Fruit fly (Drosophila melanogaster) whole organism, embryonic: ENCODE results near the gene Irbp18.
A peak's percentile ranks its signal among the peaks of the same experiment; 100 is the strongest.

Source experiments
- Atf-2 ChIP-seq: fragments of 200-800 bp; sonication (Bioruptor generic); optimal IDR thresholded peaks from 2 replicates; lab custom pipeline; 2016; ENCODE audit warnings: missing biosample characterization, missing genetic modification characterization
- CG11504 ChIP-seq: fragments of 200-800 bp; sonication (Bioruptor generic); optimal IDR thresholded peaks from 3 replicates; lab custom pipeline; 2019; ENCODE audit warnings: missing biosample characterization, mild to moderate bottlenecking, missing genetic modification characterization, moderate library complexity
- CG12391 ChIP-seq: fragments of 200-800 bp; sonication (Bioruptor generic); optimal IDR thresholded peaks from 3 replicates; lab custom pipeline; 2018; ENCODE audit warnings: missing biosample characterization, mild to moderate bottlenecking, missing genetic modification characterization, moderate library complexity
- CG15479 ChIP-seq: fragments of 200-800 bp; sonication (Bioruptor generic); optimal IDR thresholded peaks from 3 replicates; lab custom pipeline; 2019; ENCODE audit warnings: missing biosample characterization, mild to moderate bottlenecking, missing genetic modification characterization, moderate library complexity
- CG15514 ChIP-seq: fragments of 200-800 bp; sonication (Bioruptor generic); optimal IDR thresholded peaks from 3 replicates; lab custom pipeline; 2017; ENCODE audit warnings: missing biosample characterization, missing genetic modification characterization, mild to moderate bottlenecking, moderate library complexity, missing genetic modification reagents
- CG17359 ChIP-seq: fragments of 200-800 bp; sonication (Bioruptor generic); optimal IDR thresholded peaks from 3 replicates; lab custom pipeline; 2018; ENCODE audit warnings: missing biosample characterization, mild to moderate bottlenecking, missing genetic modification characterization, moderate library complexity
- CG17829 ChIP-seq: fragments of 200-800 bp; optimal IDR thresholded peaks from 2 replicates; lab custom pipeline; 2019; ENCODE audit warnings: missing biosample characterization, mild to moderate bottlenecking, missing genetic modification characterization, moderate library complexity
- CG2120 ChIP-seq: fragments of 200-800 bp; sonication (Bioruptor generic); optimal IDR thresholded peaks from 3 replicates; lab custom pipeline; 2016; ENCODE audit warnings: missing biosample characterization, missing genetic modification characterization
- CG2202 ChIP-seq: fragments of 200-800 bp; sonication (Bioruptor generic); optimal IDR thresholded peaks from 2 replicates; lab custom pipeline; 2018; ENCODE audit warnings: missing biosample characterization, mild to moderate bottlenecking, missing genetic modification characterization
- CG31365 ChIP-seq: fragments of 200-800 bp; sonication (Bioruptor generic); optimal IDR thresholded peaks from 2 replicates; lab custom pipeline; 2018; ENCODE audit warnings: missing biosample characterization, mild to moderate bottlenecking, missing genetic modification characterization
- CG32772 ChIP-seq: fragments of 200-800 bp; sonication (Bioruptor generic); IDR thresholded peaks from 2 replicates; pipeline ENCODE4 v1.3.6; 2022; ENCODE audit warnings: missing biosample characterization, missing genetic modification characterization
- CG4617 ChIP-seq: fragments of 200-800 bp; sonication (Bioruptor generic); optimal IDR thresholded peaks from 3 replicates; lab custom pipeline; 2016; ENCODE audit warnings: missing biosample characterization, missing genetic modification characterization, borderline replicate concordance
- CG7745 ChIP-seq: fragments of 200-800 bp; sonication (Bioruptor generic); optimal IDR thresholded peaks from 2 replicates; lab custom pipeline; 2018; ENCODE audit warnings: missing biosample characterization, mild to moderate bottlenecking, missing genetic modification characterization, moderate library complexity
- CG8359 ChIP-seq: fragments of 200-800 bp; sonication (Bioruptor generic); optimal IDR thresholded peaks from 2 replicates; lab custom pipeline; 2017; ENCODE audit warnings: missing biosample characterization, mild to moderate bottlenecking, missing genetic modification characterization, borderline replicate concordance
- CG9797 ChIP-seq: fragments of 200-800 bp; sonication (Bioruptor generic); optimal IDR thresholded peaks from 3 replicates; lab custom pipeline; 2018; ENCODE audit warnings: missing biosample characterization, mild to moderate bottlenecking, missing genetic modification characterization
- CHES-1-like ChIP-seq: fragments of 200-800 bp; sonication (Bioruptor generic); optimal IDR thresholded peaks from 2 replicates; lab custom pipeline; 2016; ENCODE audit warnings: missing biosample characterization, missing genetic modification characterization
- Camta ChIP-seq: fragments of 200-800 bp; sonication (Bioruptor generic); optimal IDR thresholded peaks from 2 replicates; lab custom pipeline; 2016; ENCODE audit warnings: missing biosample characterization, missing genetic modification characterization
- Chrac-16 ChIP-seq: fragments of 200-800 bp; sonication (Bioruptor generic); optimal IDR thresholded peaks from 3 replicates; lab custom pipeline; 2016; ENCODE audit warnings: missing biosample characterization, missing genetic modification characterization
- CkIIα-i1 ChIP-seq: fragments of 200-800 bp; sonication (Bioruptor generic); IDR thresholded peaks from 2 replicates; pipeline ENCODE4 v1.3.6; 2022; ENCODE audit warnings: missing biosample characterization, missing genetic modification characterization
- Dek ChIP-seq: fragments of 200-800 bp; sonication (Bioruptor generic); optimal IDR thresholded peaks from 3 replicates; lab custom pipeline; 2019; ENCODE audit warnings: missing biosample characterization, mild to moderate bottlenecking, missing genetic modification characterization, moderate library complexity
- Dll ChIP-seq: fragments of 200-800 bp; sonication (Bioruptor generic); IDR thresholded peaks from 4 replicates; pipeline ENCODE4 v1.3.6; 2022; ENCODE audit warnings: missing biosample characterization, missing genetic modification characterization; ENCODE audit not compliant: partially characterized antibody
- Doc2 ChIP-seq: fragments of 200-800 bp; sonication (Bioruptor generic); IDR thresholded peaks from 2 replicates; pipeline ENCODE4 v1.3.6; 2022; ENCODE audit warnings: missing biosample characterization, missing genetic modification characterization
- Doc3 ChIP-seq: fragments of 200-800 bp; sonication (Bioruptor generic); IDR thresholded peaks from 3 replicates; pipeline ENCODE4 v1.3.6; 2022; ENCODE audit warnings: missing biosample characterization, missing genetic modification characterization; ENCODE audit not compliant: partially characterized antibody
- Drgx ChIP-seq: fragments of 200-800 bp; sonication (Bioruptor generic); IDR thresholded peaks from 2 replicates; pipeline ENCODE4 v1.3.6; 2022; ENCODE audit warnings: missing biosample characterization, missing genetic modification characterization
- E2f2 ChIP-seq: fragments of 200-800 bp; sonication (Bioruptor generic); IDR thresholded peaks from 2 replicates; pipeline ENCODE4 v1.3.6; 2022; ENCODE audit warnings: missing biosample characterization, missing genetic modification characterization
- Nf-YC ChIP-seq: fragments of 200-800 bp; optimal IDR thresholded peaks from 3 replicates; lab custom pipeline; 2019; ENCODE audit warnings: missing biosample characterization, mild to moderate bottlenecking, missing genetic modification characterization, moderate library complexity
- Optix ChIP-seq: fragments of 200-800 bp; sonication (Bioruptor generic); IDR thresholded peaks from 3 replicates; pipeline ENCODE4 v1.3.6; 2022; ENCODE audit warnings: missing biosample characterization, missing genetic modification characterization
- PHDP ChIP-seq: fragments of 200-800 bp; sonication (Bioruptor generic); optimal IDR thresholded peaks from 3 replicates; lab custom pipeline; 2018; ENCODE audit warnings: missing biosample characterization, mild to moderate bottlenecking, missing genetic modification characterization, moderate library complexity
- Side ChIP-seq: fragments of 200-800 bp; sonication (Bioruptor generic); optimal IDR thresholded peaks from 2 replicates; lab custom pipeline; 2016; ENCODE audit warnings: missing biosample characterization, missing genetic modification characterization
- Sox100B ChIP-seq: fragments of 200-800 bp; sonication (Bioruptor generic); optimal IDR thresholded peaks from 3 replicates; lab custom pipeline; 2018; ENCODE audit warnings: missing biosample characterization, mild to moderate bottlenecking, missing genetic modification characterization
- Trl ChIP-seq, 3 experiments: fragments of >200 bp in 2 of 3; fragments of 200-800 bp in 1 of 3; sonication (Bioruptor generic) in 1 of 3; optimal IDR thresholded peaks; 2 replicates in 1 of 3; 3 replicates in 2 of 3; lab custom pipeline; 2016 to 2017; ENCODE audit warnings: missing biosample characterization in 1 of 3, missing genetic modification characterization in 1 of 3
- al ChIP-seq: fragments of 200-800 bp; sonication (Bioruptor generic); IDR thresholded peaks from 2 replicates; pipeline ENCODE4 v1.3.6; 2022; ENCODE audit warnings: missing biosample characterization, missing genetic modification characterization
- croc ChIP-seq: fragments of 200-800 bp; sonication (Bioruptor generic); conservative IDR thresholded peaks from 3 replicates; pipeline ENCODE4 v1.3.6; 2022; ENCODE audit warnings: missing biosample characterization, missing genetic modification characterization
- exex ChIP-seq: fragments of 200-800 bp; sonication (Bioruptor generic); optimal IDR thresholded peaks from 4 replicates; lab custom pipeline; 2018; ENCODE audit warnings: missing biosample characterization, mild to moderate bottlenecking, missing genetic modification characterization, moderate library complexity
- eyg ChIP-seq: fragments of 200-800 bp; sonication (Bioruptor generic); optimal IDR thresholded peaks from 3 replicates; lab custom pipeline; 2016; ENCODE audit warnings: missing biosample characterization, missing genetic modification characterization
- gfzf ChIP-seq: fragments of 200-800 bp; sonication (Bioruptor generic); optimal IDR thresholded peaks from 2 replicates; lab custom pipeline; 2016; ENCODE audit warnings: missing biosample characterization, mild to moderate bottlenecking, missing genetic modification characterization, moderate library complexity
- grau ChIP-seq: fragments of 200-800 bp; optimal IDR thresholded peaks from 3 replicates; lab custom pipeline; 2019; ENCODE audit warnings: missing biosample characterization, mild to moderate bottlenecking, missing genetic modification characterization, moderate library complexity
- gt ChIP-seq: fragments of 200-800 bp; sonication (Bioruptor generic); IDR thresholded peaks from 2 replicates; pipeline ENCODE4 v1.3.6; 2022; ENCODE audit warnings: missing biosample characterization, missing genetic modification characterization
- nerfin-1 ChIP-seq: fragments of 200-800 bp; sonication (Bioruptor generic); optimal IDR thresholded peaks from 3 replicates; lab custom pipeline; 2019; ENCODE audit warnings: missing biosample characterization, mild to moderate bottlenecking, missing genetic modification characterization, moderate library complexity
- oc ChIP-seq: fragments of 200-800 bp; sonication (Bioruptor generic); optimal IDR thresholded peaks from 2 replicates; lab custom pipeline; 2018; ENCODE audit warnings: missing biosample characterization, mild to moderate bottlenecking, missing genetic modification characterization, moderate library complexity
- odd ChIP-seq: fragments of 200-800 bp; sonication (Bioruptor generic); optimal IDR thresholded peaks from 2 replicates; lab custom pipeline; 2017; ENCODE audit warnings: missing biosample characterization, mild to moderate bottlenecking, missing genetic modification characterization
- onecut ChIP-seq: fragments of 200-800 bp; sonication (Bioruptor generic); IDR thresholded peaks from 2 replicates; pipeline ENCODE4 v1.3.6; 2022; ENCODE audit warnings: missing biosample characterization, missing genetic modification characterization
- otp ChIP-seq: fragments of 200-800 bp; sonication (Bioruptor generic); IDR thresholded peaks from 3 replicates; pipeline ENCODE4, ENCODE4 v1.3.6; 2022; ENCODE audit warnings: missing biosample characterization, missing genetic modification characterization
- pum ChIP-seq: fragments of 200-800 bp; sonication (Bioruptor generic); optimal IDR thresholded peaks from 2 replicates; lab custom pipeline; 2016; ENCODE audit warnings: missing biosample characterization, missing genetic modification characterization
- ro ChIP-seq: fragments of 200-800 bp; sonication (Bioruptor generic); IDR thresholded peaks from 2 replicates; pipeline ENCODE4 v1.3.6; 2022; ENCODE audit warnings: missing biosample characterization, missing genetic modification characterization
- sna ChIP-seq: fragments of 200-800 bp; sonication (Bioruptor generic); IDR thresholded peaks from 2 replicates; pipeline ENCODE4 v1.3.6; 2022; ENCODE audit warnings: missing biosample characterization, missing genetic modification characterization; ENCODE audit not compliant: partially characterized antibody
- sqz ChIP-seq: fragments of 200-800 bp; sonication (Bioruptor generic); optimal IDR thresholded peaks from 3 replicates; lab custom pipeline; 2018; ENCODE audit warnings: missing biosample characterization, mild to moderate bottlenecking, missing genetic modification characterization
- usp ChIP-seq: fragments of >200 bp; optimal IDR thresholded peaks from 2 replicates; lab custom pipeline; 2017; ENCODE audit warnings: missing biosample characterization, missing genetic modification characterization

The Irbp18 gene

DNA sequence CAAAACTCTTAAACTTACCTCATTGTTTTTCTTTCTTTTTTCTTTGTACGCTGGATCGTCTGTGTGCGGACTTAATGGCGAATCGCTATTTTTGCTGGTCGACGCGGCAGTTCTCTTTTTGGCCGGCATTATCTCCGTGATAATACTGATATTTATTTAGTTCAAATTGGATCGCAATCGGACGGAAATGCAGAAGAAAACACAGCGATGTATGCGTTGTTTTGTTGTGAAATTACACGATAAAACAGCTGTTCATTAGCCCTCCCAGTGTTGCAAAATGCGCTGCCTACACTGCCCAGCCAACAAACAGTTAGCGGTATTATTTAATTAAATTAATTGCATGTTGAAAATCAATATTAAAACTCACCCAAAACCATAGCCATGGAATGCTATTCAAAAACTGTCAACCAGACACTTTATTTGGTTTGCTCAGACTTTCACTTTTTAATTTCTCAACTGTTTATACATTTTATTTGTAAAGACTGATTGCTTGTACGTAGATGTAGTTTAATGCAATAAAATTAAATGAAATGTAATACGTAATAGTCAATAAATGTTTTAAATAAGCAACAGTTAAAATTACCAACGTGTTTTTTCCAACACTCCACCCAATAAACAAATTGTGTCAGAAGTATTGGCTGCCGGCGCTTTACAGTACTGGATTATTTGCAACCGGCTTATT is at the start of gene Irbp18, which contains the start of gene APP-BP1 (continued):
- TF ChIP-seq gt (GFP tag; lab: Robert Waterston, UW), result peak; percentile 45; the same call in 1 of the 2 replicates
- peak; percentile 86 for TF ChIP-seq CG32772 (GFP tag; lab: Robert Waterston, UW)
- peak; percentile 80; the same call in 2 of the 3 replicates for TF ChIP-seq otp (GFP tag; lab: Robert Waterston, UW)
- peak; percentile 90 for TF ChIP-seq CG15514 (GFP tag; lab: Kevin White, UChicago)
- TF ChIP-seq PHDP, result peak; percentile 92
- TF ChIP-seq CG15479 (GFP tag; lab: Kevin White, UChicago), result peak; percentile 73
- TF ChIP-seq E2f2 (GFP tag; lab: Robert Waterston, UW), result peak; percentile 63
- TF ChIP-seq CkIIα-i1 (GFP tag; lab: Robert Waterston, UW), result 0 out of 2 replicates have a peak, but pooled peaks have one; percentile 31
- peak; percentile 72 for TF ChIP-seq exex (tag; lab: Kevin White, UChicago)
- peak; percentile 79 for TF ChIP-seq eyg (GFP tag; lab: Kevin White, UChicago)
- peak; percentile 36; the same call in 1 of the 2 replicates for TF ChIP-seq Doc2 (GFP tag; lab: Robert Waterston, UW)
- TF ChIP-seq Dek (tag; lab: Kevin White, UChicago), result peak; percentile 92
- TF ChIP-seq CG2120 (GFP tag; lab: Kevin White, UChicago), result peak; percentile 97
- no peak for TF ChIP-seq usp
- peak; percentile 91 for TF ChIP-seq Drgx (GFP tag; lab: Robert Waterston, UW)
- TF ChIP-seq odd, result peak; percentile 85
- peak; percentile 93 for TF ChIP-seq pum (GFP tag; lab: Kevin White, UChicago)
- peak; percentile 93 for TF ChIP-seq CG17359 (tag; lab: Kevin White, UChicago)
- peak; percentile 89 for TF ChIP-seq CHES-1-like (GFP tag; lab: Kevin White, UChicago)
- peak; percentile 78 for TF ChIP-seq sqz (GFP tag; lab: Kevin White, UChicago)
- peak; percentile 23 for TF ChIP-seq gfzf
- TF ChIP-seq Optix (GFP tag; lab: Robert Waterston, UW), result peak; percentile 85
- peak; percentile 69 for TF ChIP-seq CG31365 (tag; lab: Kevin White, UChicago)
- TF ChIP-seq Side (GFP tag; lab: Kevin White, UChicago), result peak; percentile 92
- peak; percentile 82 for TF ChIP-seq Nf-YC (tag; lab: Kevin White, UChicago)
- TF ChIP-seq Atf-2 (GFP tag; lab: Kevin White, UChicago), result peak; percentile 92
- TF ChIP-seq Dll (GFP tag; lab: Robert Waterston, UW), result no peak
- peak; percentile 93 for TF ChIP-seq CG4617 (GFP tag; lab: Kevin White, UChicago)
- no peak for TF ChIP-seq CG7745
- peak; percentile 76 for TF ChIP-seq oc (tag; lab: Kevin White, UChicago)
- TF ChIP-seq al (GFP tag; lab: Robert Waterston, UW), result peak; percentile 89
- TF ChIP-seq onecut (GFP tag; lab: Robert Waterston, UW), result peak; percentile 65
- TF ChIP-seq CG8359, result peak; percentile 74
- TF ChIP-seq nerfin-1 (tag; lab: Kevin White, UChicago), result peak; percentile 87
- TF ChIP-seq Doc3 (GFP tag; lab: Robert Waterston, UW), result no peak
- TF ChIP-seq Sox100B (GFP tag; lab: Kevin White, UChicago), result peak; percentile 94
- peak; percentile 72 for TF ChIP-seq croc (GFP tag; lab: Robert Waterston, UW)
- TF ChIP-seq ro (GFP tag; lab: Robert Waterston, UW), result no peak; the same call in 1 of the 2 replicates
- peak; percentile 91 for TF ChIP-seq CG17829
- peak; percentile 25 for TF ChIP-seq CG9797
- TF ChIP-seq Camta (GFP tag; lab: Kevin White, UChicago), result peak; percentile 94
- TF ChIP-seq Chrac-16, result peak; percentile 93
- TF ChIP-seq CG2202 (tag; lab: Kevin White, UChicago), result peak; percentile 83
- peak; percentile 92 for TF ChIP-seq CG11504 (tag; lab: Kevin White, UChicago)
- TF ChIP-seq CG12391 (tag; lab: Kevin White, UChicago), result peak; percentile 96
- TF ChIP-seq sna (GFP tag; lab: Robert Waterston, UW), result no peak
- no peak for TF ChIP-seq Trl (optimal IDR thresholded peaks at IDR 0.05; lab: Kevin White, UChicago)
- peak; percentile 92 for TF ChIP-seq Trl (GFP tag; optimal IDR thresholded peaks at IDR 0.05; lab: Kevin White, UChicago)
- peak; percentile 91 for TF ChIP-seq grau (tag; lab: Kevin White, UChicago)
